Worm (Caenorhabditis elegans): Measurements from ENCODE around the gene C46C2.6.

The C46C2.6 gene

ce11 chrIV:9212121-9212520 is at the start of gene C46C2.6:
Gene C46C2.6, plus strand, starts transcription at chrIV:9212421.
- TF ChIP-seq madf-6 (GFP tag; IDR thresholded peaks at IDR 0.05) (no peak), aptf-3 (GFP tag; IDR thresholded peaks at IDR 0.05) (no peak), akir-1 (GFP tag; optimal IDR thresholded peaks at IDR 0.05) (no peak), snpc-1.1 (tag; optimal IDR thresholded peaks at IDR 0.05; ENCODE audit: insufficient read depth) (no peak), ekl-4 (GFP tag; IDR thresholded peaks at IDR 0.05) (no peak), him-1 (tag; optimal IDR thresholded peaks at IDR 0.05) (no peak), ztf-18 (tag; optimal IDR thresholded peaks at IDR 0.05) (no peak), ztf-28 (GFP tag; IDR thresholded peaks at IDR 0.05) (no peak), zfh-2 (GFP tag; conservative IDR thresholded peaks at IDR 0.05) (no peak), rcor-1 (GFP tag; IDR thresholded peaks at IDR 0.05) (no peak), dox-1 (GFP tag; IDR thresholded peaks at IDR 0.05) (no peak), ZK185.1 (tag; optimal IDR thresholded peaks at IDR 0.05; ENCODE audit: poor library complexity, severe bottlenecking) (no peak), D2030.7 (GFP tag; IDR thresholded peaks at IDR 0.05) (no peak), madf-8 (GFP tag; conservative IDR thresholded peaks at IDR 0.05) (no peak), mes-4 (tag; optimal IDR thresholded peaks at IDR 0.05) (no peak), nhr-80 (tag; optimal IDR thresholded peaks at IDR 0.05) (no peak), ceh-100 (GFP tag; IDR thresholded peaks at IDR 0.05) (no peak), gei-17 (GFP tag; optimal IDR thresholded peaks at IDR 0.05) (no peak), T07F8.4 (tag; optimal IDR thresholded peaks at IDR 0.05) (no peak), snpc-3.4 (tag; optimal IDR thresholded peaks at IDR 0.05) (no peak)

ce11 chrIV:9165027-9165426 is 47.2 kb upstream of the C46C2.6 start, which contains the start of gene pcp-2:
Gene pcp-2, minus strand, starts transcription at chrIV:9165127.
- TF ChIP-seq somi-1 (GFP tag; optimal IDR thresholded peaks at IDR 0.05) (no peak), him-1 (tag; optimal IDR thresholded peaks at IDR 0.05) (no peak), attf-6 (GFP tag; IDR thresholded peaks at IDR 0.05) (no peak), ceh-79 (tag; optimal IDR thresholded peaks at IDR 0.05) (no peak), lin-40 (tag; optimal IDR thresholded peaks at IDR 0.05) (no peak), D2030.7 (GFP tag; IDR thresholded peaks at IDR 0.05) (no peak), hsf-1 (GFP tag; IDR thresholded peaks at IDR 0.05) (no peak), bed-2 (GFP tag; IDR thresholded peaks at IDR 0.05) (no peak), cebp-1 (GFP tag; IDR thresholded peaks at IDR 0.05) (no peak), cebp-1 (tag; optimal IDR thresholded peaks at IDR 0.05) (no peak)

DNA sequence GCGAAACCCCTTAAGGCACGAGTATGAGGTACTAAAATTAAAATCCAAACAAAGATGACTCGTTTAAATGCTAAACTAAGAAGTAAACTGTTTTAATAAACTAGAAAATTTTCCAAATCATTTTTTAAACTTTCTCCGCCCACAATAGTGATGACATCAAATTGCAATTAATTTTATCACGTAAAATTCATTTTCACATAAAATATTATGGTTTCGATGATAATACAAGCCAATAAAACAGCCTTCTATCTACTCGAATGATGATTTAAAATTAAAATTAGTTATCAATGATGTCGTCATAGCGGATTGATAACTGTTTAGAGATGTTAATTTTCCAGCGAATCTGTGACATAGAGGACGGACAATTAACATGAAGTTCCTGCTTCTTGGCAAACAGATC is 46.5 kb upstream of the C46C2.6 start, which contains the start of gene C07C7.3:
TSS of gene C07C7.3 (plus strand) at position 371 of the 400 bp plus-strand sequence.
- TF ChIP-seq snpc-1.1 (tag; optimal IDR thresholded peaks at IDR 0.05; ENCODE audit: insufficient read depth) (no peak), gei-17 (GFP tag; optimal IDR thresholded peaks at IDR 0.05) (no peak), ztf-6 (GFP tag; IDR thresholded peaks at IDR 0.05) (no peak), athp-1 (tag; optimal IDR thresholded peaks at IDR 0.05) (no peak), ZK185.1 (tag; optimal IDR thresholded peaks at IDR 0.05; ENCODE audit: poor library complexity, severe bottlenecking) (no peak), F33H1.4 (GFP tag; IDR thresholded peaks at IDR 0.05) (no peak), hrde-1 (tag; optimal IDR thresholded peaks at IDR 0.05; ENCODE audit: borderline replicate concordance) (no peak), ztf-18 (tag; optimal IDR thresholded peaks at IDR 0.05) (no peak), akir-1 (GFP tag; optimal IDR thresholded peaks at IDR 0.05) (no peak), F22D6.2 (tag; optimal IDR thresholded peaks at IDR 0.05) (no peak), zim-3 (tag; optimal IDR thresholded peaks at IDR 0.05) (no peak)

DNA sequence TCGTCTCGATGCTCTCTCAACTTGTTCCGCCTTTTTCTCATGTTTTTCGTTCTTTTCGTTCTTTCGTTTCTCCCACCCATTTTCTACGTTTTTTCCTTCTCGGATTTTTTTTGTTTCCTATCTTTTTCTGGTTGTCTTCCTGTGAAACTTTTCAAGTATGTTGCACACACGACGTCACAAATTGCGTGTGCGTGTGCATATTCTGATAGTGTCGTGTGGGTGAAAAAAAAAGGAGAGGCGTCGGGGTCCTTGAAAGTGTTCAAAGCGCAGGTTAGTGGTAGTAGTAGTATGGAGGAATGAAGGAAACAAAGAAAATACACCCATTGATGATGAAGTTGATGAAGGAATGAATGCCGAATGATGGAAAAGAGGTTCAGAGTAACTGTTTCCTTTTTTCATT is 42.5 kb upstream of the C46C2.6 start:
- TF ChIP-seq mcd-1 (GFP tag; IDR thresholded peaks at IDR 0.05) (no peak), unc-130 (GFP tag; optimal IDR thresholded peaks at IDR 0.05) (no peak), tbp1 (GFP tag; optimal IDR thresholded peaks at IDR 0.05) (no peak), Y53G8AR.9 (GFP tag; conservative IDR thresholded peaks at IDR 0.05) (no peak), nhr-80 (tag; optimal IDR thresholded peaks at IDR 0.05) (no peak), zim-3 (tag; optimal IDR thresholded peaks at IDR 0.05) (no peak), efl-1 (GFP tag; optimal IDR thresholded peaks at IDR 0.05) (no peak), snpc-1.3 (tag; optimal IDR thresholded peaks at IDR 0.05; ENCODE audit: insufficient read depth) (no peak), repo-1 (tag; optimal IDR thresholded peaks at IDR 0.05) (no peak), nfyb-1 (GFP tag; IDR thresholded peaks at IDR 0.05) (no peak), hlh-12 (tag; optimal IDR thresholded peaks at IDR 0.05) (no peak), egrh-3 (GFP tag; IDR thresholded peaks at IDR 0.05) (no peak), nhr-120 (GFP tag; IDR thresholded peaks at IDR 0.05) (no peak)

Measured in whole organism, young adult.